Worm (Caenorhabditis elegans) whole organism, mixed stage, embryonic: Measurements from ENCODE around the gene Y45F3A.5.

ENCODE experiments used
- mep-1 ChIP-seq: fragments of 150-350 bp; optimal IDR thresholded peaks from 2 replicates; lab custom pipeline; 2017; ENCODE audit warnings: missing biosample characterization, missing genetic modification reagents, missing genetic modification characterization, inconsistent platforms
- nhr-76 ChIP-seq: sonication (generic microtip); optimal IDR thresholded peaks from 2 replicates; lab custom pipeline; 2017; ENCODE audit warnings: missing biosample characterization, missing genetic modification characterization
- pha-4 ChIP-seq: fragments of 150-350 bp; optimal IDR thresholded peaks from 2 replicates; lab custom pipeline; 2018; ENCODE audit warnings: missing biosample characterization, missing genetic modification reagents, missing genetic modification characterization
- snpc-4 ChIP-seq: fragments of 150-350 bp; optimal IDR thresholded peaks from 2 replicates; lab custom pipeline; 2014; ENCODE audit warnings: missing biosample characterization, missing genetic modification characterization
- tbx-8 ChIP-seq: fragments of 200-800 bp; sonication (Bioruptor generic); optimal IDR thresholded peaks from 2 replicates; lab custom pipeline; 2018; ENCODE audit warnings: mild to moderate bottlenecking, missing genetic modification characterization, moderate library complexity, missing compliant biosample characterization
- unc-39 ChIP-seq: fragments of 150-350 bp; optimal IDR thresholded peaks from 2 replicates; lab custom pipeline; 2014; ENCODE audit warnings: missing biosample characterization, missing genetic modification characterization

- TF ChIP-seq snpc-4 (tag; lab: Kevin White, UChicago) (no peak), unc-39 (tag; lab: Kevin White, UChicago) (no peak), pha-4 (no peak), nhr-76 (tag; lab: Kevin White, UChicago) (no peak), tbx-8 (no peak), mep-1 (tag; lab: Kevin White, UChicago) (no peak)
Measured at ce11 chrIII:10615166-10615565, 29.0 kb upstream of the Y45F3A.5 start, which contains the start of gene mrpl-22.
